Fruit fly (Drosophila melanogaster) whole organism, pupa: ENCODE data around the gene CG13038.

Experiments
- CG10348 ChIP-seq: fragments of 200-800 bp; sonication (Bioruptor generic); IDR thresholded peaks from 2 replicates; pipeline ENCODE4 v1.3.6; 2022; ENCODE audit warnings: missing biosample characterization, missing genetic modification characterization
- CG12605 ChIP-seq: fragments of 200-800 bp; sonication (Bioruptor generic); IDR thresholded peaks from 2 replicates; pipeline ENCODE4 v1.3.6; 2022; ENCODE audit warnings: missing biosample characterization, missing genetic modification characterization
- CG15710 ChIP-seq: fragments of 200-800 bp; sonication (Bioruptor generic); optimal IDR thresholded peaks from 2 replicates; lab custom pipeline; 2018; ENCODE audit warnings: missing biosample characterization, mild to moderate bottlenecking, missing genetic modification characterization, moderate library complexity
- CG17806 ChIP-seq: fragments of 200-800 bp; sonication (Bioruptor generic); optimal IDR thresholded peaks from 2 replicates; lab custom pipeline; 2018; ENCODE audit warnings: missing biosample characterization, mild to moderate bottlenecking, missing genetic modification characterization, moderate library complexity
- CG32121 ChIP-seq: fragments of 200-800 bp; sonication (Bioruptor generic); IDR thresholded peaks from 2 replicates; pipeline ENCODE4 v1.3.6; 2022; ENCODE audit warnings: missing biosample characterization, missing genetic modification characterization
- CG4496 ChIP-seq: fragments of 200-800 bp; sonication (Bioruptor generic); IDR thresholded peaks from 3 replicates; pipeline ENCODE4 v1.3.6; 2022; ENCODE audit warnings: missing biosample characterization, missing genetic modification characterization
- CG8159 ChIP-seq: fragments of 200-800 bp; sonication (Bioruptor generic); optimal IDR thresholded peaks from 3 replicates; lab custom pipeline; 2018; ENCODE audit warnings: missing biosample characterization, mild to moderate bottlenecking, missing genetic modification characterization, moderate library complexity
- CG8301 ChIP-seq: fragments of 200-800 bp; sonication (Bioruptor generic); optimal IDR thresholded peaks from 2 replicates; lab custom pipeline; 2018; ENCODE audit warnings: missing biosample characterization, mild to moderate bottlenecking, missing genetic modification characterization
- CG9948 ChIP-seq: fragments of 200-800 bp; sonication (Bioruptor generic); optimal IDR thresholded peaks from 2 replicates; lab custom pipeline; 2018; ENCODE audit warnings: missing biosample characterization, mild to moderate bottlenecking, missing genetic modification characterization, moderate library complexity
- D1 ChIP-seq: fragments of 200-800 bp; sonication (Bioruptor generic); optimal IDR thresholded peaks from 2 replicates; lab custom pipeline; 2018; ENCODE audit warnings: missing biosample characterization, mild to moderate bottlenecking, missing genetic modification characterization, moderate library complexity
- EcR ChIP-seq: fragments of 200-800 bp; sonication (Bioruptor generic); optimal IDR thresholded peaks from 3 replicates; lab custom pipeline; 2019; ENCODE audit warnings: missing biosample characterization, missing genetic modification characterization, mild to moderate bottlenecking, moderate library complexity, missing genetic modification reagents
- Ets98B ChIP-seq: fragments of 200-800 bp; sonication (Bioruptor generic); IDR thresholded peaks from 2 replicates; pipeline ENCODE4 v1.3.6; 2022; ENCODE audit warnings: missing biosample characterization, missing genetic modification characterization
- Pif1B ChIP-seq: fragments of 200-800 bp; sonication (Bioruptor generic); optimal IDR thresholded peaks from 3 replicates; lab custom pipeline; 2016; ENCODE audit warnings: missing biosample characterization, missing genetic modification characterization
- fd96Ca ChIP-seq: fragments of 200-800 bp; sonication (Bioruptor generic); IDR thresholded peaks from 3 replicates; pipeline ENCODE4 v1.3.6; 2022; ENCODE audit warnings: missing biosample characterization, missing genetic modification characterization

DNA sequence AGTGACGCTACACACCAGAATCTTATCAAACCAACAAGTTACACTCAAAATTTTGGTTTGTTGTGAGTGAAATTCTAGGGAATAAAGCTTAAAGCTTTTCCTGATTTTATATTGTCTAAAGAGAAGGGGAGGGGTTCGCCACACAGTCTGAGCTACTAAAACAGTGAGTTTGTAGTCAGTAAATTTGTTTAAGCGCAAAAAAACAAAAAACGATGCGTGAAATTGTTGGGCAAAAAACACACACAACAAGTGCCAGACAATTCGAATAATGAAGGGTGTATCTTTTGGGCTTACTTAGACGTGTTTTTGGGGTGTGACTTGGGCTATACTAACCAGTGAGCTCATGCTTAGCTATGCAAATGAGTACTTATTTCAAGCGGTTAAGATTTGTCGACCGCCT, 32.1 kb upstream of the CG13038 start:
- no peak for TF ChIP-seq Pif1B
- TF ChIP-seq CG17806 (tag; lab: Kevin White, UChicago) = no peak
- TF ChIP-seq CG32121 (GFP tag; lab: Robert Waterston, UW) = no peak
- no peak for TF ChIP-seq EcR (GFP tag; lab: Kevin White, UChicago)
- TF ChIP-seq Ets98B (GFP tag; lab: Robert Waterston, UW) = no peak
- no peak for TF ChIP-seq fd96Ca (GFP tag; lab: Robert Waterston, UW)
- TF ChIP-seq CG12605 (GFP tag; lab: Robert Waterston, UW) = no peak
- TF ChIP-seq CG8159 = no peak
- no peak for TF ChIP-seq CG10348 (GFP tag; lab: Robert Waterston, UW)
- no peak for TF ChIP-seq D1 (tag; lab: Kevin White, UChicago)
- TF ChIP-seq CG4496 = no peak
- no peak for TF ChIP-seq CG9948
- no peak for TF ChIP-seq CG8301 (tag; lab: Kevin White, UChicago)
- TF ChIP-seq CG15710 (tag; lab: Kevin White, UChicago) = no peak
